Worm (Caenorhabditis elegans): ENCODE measurements around the gene phf-10.

Gene phf-10

DNA sequence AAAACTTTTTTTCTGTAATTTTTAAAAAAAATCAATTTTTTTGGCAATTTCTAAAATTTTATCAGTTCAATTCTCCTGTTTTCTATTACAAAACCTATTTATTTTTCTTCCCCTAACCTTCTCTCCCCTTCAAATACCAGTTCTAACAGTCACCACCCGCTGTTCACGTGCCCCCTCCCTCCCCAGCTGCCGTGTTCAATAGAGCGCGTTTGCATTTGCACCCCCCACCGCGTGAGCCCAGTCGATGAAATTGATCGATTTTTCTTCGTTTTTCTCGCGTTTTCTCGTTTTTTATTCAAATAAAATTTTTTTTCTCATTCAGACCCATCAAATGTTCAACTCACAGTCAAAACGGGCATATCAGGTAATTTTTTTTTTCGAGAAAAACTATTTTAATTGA is 37.7 kb upstream of the phf-10 start, which contains the start of gene atg-9 (continued):
- TF ChIP-seq nhr-102 (tag; optimal IDR thresholded peaks at IDR 0.05), result peak; percentile 28
- peak; percentile 85 for TF ChIP-seq lin-1 (GFP tag; IDR thresholded peaks at IDR 0.05)
- no peak for TF ChIP-seq ztf-11 (tag; optimal IDR thresholded peaks at IDR 0.05)
- peak; percentile 53 for TF ChIP-seq nhr-25 (tag; optimal IDR thresholded peaks at IDR 0.05; ENCODE audit: borderline replicate concordance, insufficient read depth)
- TF ChIP-seq mep-1 (tag; optimal IDR thresholded peaks at IDR 0.05), result peak; percentile 84
- TF ChIP-seq ztf-7 (tag; optimal IDR thresholded peaks at IDR 0.05), result peak; percentile 53
- TF ChIP-seq lin-39 (tag; optimal IDR thresholded peaks at IDR 0.05), result no peak
- TF ChIP-seq spr-3 (GFP tag; optimal IDR thresholded peaks at IDR 0.05), result no peak
- peak in 1 of 2 experiments; percentile 74 for TF ChIP-seq lsy-2 (tag; optimal IDR thresholded peaks at IDR 0.05)

DNA sequence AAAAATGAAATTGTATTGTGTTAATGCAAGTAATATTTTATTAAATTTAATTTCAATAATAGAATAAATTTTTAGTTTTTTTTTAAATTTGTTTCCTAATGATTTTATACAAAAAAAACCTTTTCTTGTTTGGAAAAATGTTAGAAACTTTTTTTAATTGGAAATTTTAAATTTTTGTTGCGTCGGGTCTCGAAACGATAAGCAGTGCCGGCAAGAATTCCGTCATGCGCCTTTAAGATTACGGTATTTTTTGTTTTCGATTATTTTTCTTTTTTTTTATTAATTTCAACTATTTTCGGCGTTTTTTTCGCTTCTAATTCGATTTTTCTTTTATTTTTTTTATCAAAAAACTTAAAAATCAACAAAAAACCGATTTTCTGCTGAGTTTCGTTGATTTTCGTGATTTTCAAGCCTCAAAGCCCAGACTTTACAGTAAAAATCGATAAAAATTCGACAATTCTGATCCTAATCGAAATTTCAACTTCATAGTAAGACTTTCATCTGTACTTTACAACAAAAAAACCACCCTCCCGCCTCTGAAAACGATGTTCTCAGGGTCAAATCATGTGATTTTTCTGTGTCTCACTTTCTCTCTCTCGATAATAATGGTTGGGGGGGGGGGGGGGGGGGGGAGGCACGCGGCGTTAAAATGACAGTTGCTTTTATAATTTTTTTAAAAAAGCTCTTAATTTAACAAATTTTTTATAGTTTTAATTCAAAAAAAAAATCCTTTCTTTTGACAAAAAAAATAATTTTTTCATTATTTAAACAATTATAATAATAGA is 36.4 kb upstream of the phf-10 start:
- no peak for TF ChIP-seq ceh-20 (GFP tag; IDR thresholded peaks at IDR 0.05)
- TF ChIP-seq ctbp-1 (GFP tag; IDR thresholded peaks at IDR 0.05), result no peak
- no peak for TF ChIP-seq zag-1 (tag; optimal IDR thresholded peaks at IDR 0.05)
- no peak for TF ChIP-seq nhr-102 (tag; optimal IDR thresholded peaks at IDR 0.05)
- TF ChIP-seq sdz-12 (GFP tag; optimal IDR thresholded peaks at IDR 0.05), result no peak
- TF ChIP-seq nhr-6 (tag; optimal IDR thresholded peaks at IDR 0.05), result no peak
- no peak for TF ChIP-seq madf-9 (GFP tag; conservative IDR thresholded peaks at IDR 0.05)
- TF ChIP-seq ceh-82 (tag; optimal IDR thresholded peaks at IDR 0.05), result no peak
- TF ChIP-seq nhr-48 (tag; optimal IDR thresholded peaks at IDR 0.05), result no peak
- no peak for TF ChIP-seq Y75B8A.6 (GFP tag; IDR thresholded peaks at IDR 0.05)
- TF ChIP-seq hlh-30 (tag; optimal IDR thresholded peaks at IDR 0.05; ENCODE audit: insufficient read depth), result peak; percentile 5
- TF ChIP-seq dmd-6 (GFP tag; IDR thresholded peaks at IDR 0.05), result peak; percentile 17; the same call in 1 of the 2 replicates
- no peak for TF ChIP-seq F26F4.8 (GFP tag; conservative IDR thresholded peaks at IDR 0.05)
- TF ChIP-seq hlh-11 (tag; optimal IDR thresholded peaks at IDR 0.05), result peak; percentile 70
- no peak for TF ChIP-seq unc-62 (GFP tag; optimal IDR thresholded peaks at IDR 0.05 in 1 of 2)
- TF ChIP-seq unc-62 (tag; optimal IDR thresholded peaks at IDR 0.05), result no peak

DNA sequence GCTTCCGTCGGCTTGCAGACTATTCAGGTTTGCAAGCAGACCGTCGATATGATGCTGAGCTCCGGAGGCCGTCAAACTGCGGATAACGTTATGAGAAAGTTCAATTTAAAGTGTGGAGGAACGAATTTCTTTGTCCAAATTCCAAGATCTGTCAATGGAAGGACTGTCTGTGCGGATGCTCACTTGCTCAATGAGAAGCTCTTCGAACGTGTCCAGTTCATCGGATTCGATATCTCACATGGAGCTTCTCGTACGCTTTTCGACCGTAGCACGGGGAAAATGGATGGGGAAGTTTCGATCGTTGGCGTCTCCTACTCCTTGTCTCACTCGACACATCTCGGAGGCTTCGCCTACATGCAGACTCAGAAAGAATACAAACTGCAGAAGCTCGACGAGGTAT is 34.6 kb upstream of the phf-10 start:
- TF ChIP-seq nhr-11 (tag; optimal IDR thresholded peaks at IDR 0.05), result no peak
- TF ChIP-seq mxl-2 (GFP tag; conservative IDR thresholded peaks at IDR 0.05), result no peak
- TF ChIP-seq unc-62 (GFP tag; optimal IDR thresholded peaks at IDR 0.05 in 1 of 2), result peak in 1 of 2 experiments; percentile 74
- TF ChIP-seq unc-62 (tag; optimal IDR thresholded peaks at IDR 0.05), result no peak
- peak; percentile 70 for TF ChIP-seq aha-1 (tag)
- TF ChIP-seq F37D6.2 (tag; optimal IDR thresholded peaks at IDR 0.05), result no peak

DNA sequence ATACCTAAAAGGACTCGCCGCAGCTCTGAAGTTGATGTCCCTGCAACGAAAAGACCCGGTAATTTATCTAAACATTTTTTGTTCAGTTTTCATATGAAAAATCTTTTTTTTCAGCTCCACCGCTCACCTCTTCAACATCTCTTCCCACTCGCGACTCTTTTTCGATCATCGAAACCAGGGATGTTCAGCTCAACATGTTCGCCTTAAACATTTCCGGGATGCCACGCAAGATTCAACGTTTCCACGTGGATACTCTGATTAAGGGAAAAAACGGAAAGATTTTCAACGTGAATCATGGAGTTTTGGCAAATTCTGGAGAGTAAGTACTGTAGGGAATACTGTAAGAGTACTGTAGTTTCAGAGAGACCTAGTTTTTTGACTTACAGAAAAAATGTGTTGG is 32.2 kb upstream of the phf-10 start:
- TF ChIP-seq unc-62 (GFP tag; optimal IDR thresholded peaks at IDR 0.05 in 1 of 2) (peak in 1 of 2 experiments; percentile 92), unc-62 (tag; optimal IDR thresholded peaks at IDR 0.05) (no peak), ceh-82 (tag; optimal IDR thresholded peaks at IDR 0.05) (no peak)

DNA sequence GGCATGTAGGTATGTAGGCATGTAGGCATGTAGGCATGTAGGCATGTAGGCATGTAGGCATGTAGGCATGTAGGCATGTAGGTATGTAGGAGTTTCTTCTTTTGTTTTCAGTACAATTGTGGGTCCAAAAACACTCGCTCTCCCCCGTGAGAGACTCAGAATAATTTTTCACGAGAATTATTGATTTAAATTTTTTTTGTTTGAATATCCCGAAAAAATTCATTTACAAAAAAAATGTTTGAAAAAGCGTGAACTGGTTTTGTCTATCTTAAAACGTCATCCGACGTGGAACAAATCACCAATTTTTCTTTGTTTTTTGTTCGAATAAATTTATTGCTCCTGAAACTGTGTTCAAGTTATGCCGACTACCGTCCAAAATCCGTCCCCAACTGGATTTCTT is 31.8 kb upstream of the phf-10 start, which contains the start of gene wago-10:
TSS of gene wago-10 (plus strand) at position 301 of the 400 bp plus-strand sequence.
- no peak for TF ChIP-seq cey-2 (tag; optimal IDR thresholded peaks at IDR 0.05; ENCODE audit: borderline replicate concordance, insufficient read depth)
- TF ChIP-seq hmg-1.1 (GFP tag; IDR thresholded peaks at IDR 0.05), result no peak
- no peak for TF ChIP-seq fkh-10 (GFP tag; optimal IDR thresholded peaks at IDR 0.05)

Measured in whole organism, L4 larva.